Comparison of ENCODE assay signal across 3 worm cellular contexts in genomic region chrIV:13502806-13503363, ce11.
TF ChIP-seq lines count a peak whose summit lies in the region.

Gene tbc-9 (minus strand): TSS chrIV:13502856.

TF ChIP-seq in whole organism, L2 larva, 48 proteins besides CTCF, POLR2A, EP300 and RAD21:
- no peak for TF ChIP-seq ztf-11 (tag; optimal IDR thresholded peaks at IDR 0.05; lab: Kevin White, UChicago)
- TF ChIP-seq dmd-4 (tag; optimal IDR thresholded peaks at IDR 0.05; lab: Kevin White, UChicago), result no peak
- TF ChIP-seq nhr-25 (tag; optimal IDR thresholded peaks at IDR 0.05; lab: Kevin White, UChicago), result no peak
- TF ChIP-seq nhr-11 (tag; optimal IDR thresholded peaks at IDR 0.05; lab: Kevin White, UChicago), result no peak
- TF ChIP-seq peb-1 (tag; optimal IDR thresholded peaks at IDR 0.05; lab: Kevin White, UChicago), result no peak
- peak; percentile 18 for TF ChIP-seq unc-55 (GFP tag; optimal IDR thresholded peaks at IDR 0.05; lab: Kevin White, UChicago)
- TF ChIP-seq C34F6.9 (tag; optimal IDR thresholded peaks at IDR 0.05; lab: Kevin White, UChicago), result peak; percentile 19
- peak; percentile 42 for TF ChIP-seq nhr-129 (tag; optimal IDR thresholded peaks at IDR 0.05; lab: Kevin White, UChicago)

TF ChIP-seq in whole organism, L3 larva, 47 proteins besides CTCF, POLR2A, EP300 and RAD21:
- TF ChIP-seq nhr-25 (tag; optimal IDR thresholded peaks at IDR 0.05; lab: Kevin White, UChicago), result no peak
- no peak for TF ChIP-seq ama-1 (optimal IDR thresholded peaks at IDR 0.05; lab: Kevin White, UChicago)
- peak; percentile 6 for TF ChIP-seq lin-15B (tag; optimal IDR thresholded peaks at IDR 0.05; lab: Kevin White, UChicago)
- peak; percentile 30 for TF ChIP-seq ceh-28 (tag; optimal IDR thresholded peaks at IDR 0.05; lab: Kevin White, UChicago)
- peak; percentile 6 for TF ChIP-seq elt-2 (tag; optimal IDR thresholded peaks at IDR 0.05; lab: Kevin White, UChicago)
- peak; percentile 60 for TF ChIP-seq pha-4 (tag; optimal IDR thresholded peaks at IDR 0.05; lab: Kevin White, UChicago)
- peak; percentile 9 for TF ChIP-seq hmg-11 (tag; optimal IDR thresholded peaks at IDR 0.05; lab: Kevin White, UChicago)
- TF ChIP-seq egl-5 (tag; optimal IDR thresholded peaks at IDR 0.05; lab: Kevin White, UChicago), result no peak

TF ChIP-seq in whole organism, L4 larva, 104 proteins besides CTCF, POLR2A, EP300 and RAD21:
- TF ChIP-seq mes-2 (tag; optimal IDR thresholded peaks at IDR 0.05; lab: Kevin White, UChicago; ENCODE audit: poor library complexity, severe bottlenecking) (peak; percentile 6), daf-16 (GFP tag; optimal IDR thresholded peaks at IDR 0.05; lab: Kevin White, UChicago) (no peak), daf-16 (tag; optimal IDR thresholded peaks at IDR 0.05; lab: Kevin White, UChicago) (peak; percentile 57), Y105C5A.15 (GFP tag; IDR thresholded peaks at IDR 0.05; lab: Robert Waterston, UW) (no peak), nhr-48 (tag; optimal IDR thresholded peaks at IDR 0.05; lab: Kevin White, UChicago) (no peak), pha-4 (GFP tag; IDR thresholded peaks at IDR 0.05; lab: Robert Waterston, UW) (no peak), pha-4 (tag; optimal IDR thresholded peaks at IDR 0.05; lab: Kevin White, UChicago) (peak; percentile 51), zip-2 (tag; optimal IDR thresholded peaks at IDR 0.05; lab: Kevin White, UChicago) (no peak)
